Fruit fly (Drosophila melanogaster): Measurements from ENCODE around the gene CG31676.

The CG31676 gene

DNA sequence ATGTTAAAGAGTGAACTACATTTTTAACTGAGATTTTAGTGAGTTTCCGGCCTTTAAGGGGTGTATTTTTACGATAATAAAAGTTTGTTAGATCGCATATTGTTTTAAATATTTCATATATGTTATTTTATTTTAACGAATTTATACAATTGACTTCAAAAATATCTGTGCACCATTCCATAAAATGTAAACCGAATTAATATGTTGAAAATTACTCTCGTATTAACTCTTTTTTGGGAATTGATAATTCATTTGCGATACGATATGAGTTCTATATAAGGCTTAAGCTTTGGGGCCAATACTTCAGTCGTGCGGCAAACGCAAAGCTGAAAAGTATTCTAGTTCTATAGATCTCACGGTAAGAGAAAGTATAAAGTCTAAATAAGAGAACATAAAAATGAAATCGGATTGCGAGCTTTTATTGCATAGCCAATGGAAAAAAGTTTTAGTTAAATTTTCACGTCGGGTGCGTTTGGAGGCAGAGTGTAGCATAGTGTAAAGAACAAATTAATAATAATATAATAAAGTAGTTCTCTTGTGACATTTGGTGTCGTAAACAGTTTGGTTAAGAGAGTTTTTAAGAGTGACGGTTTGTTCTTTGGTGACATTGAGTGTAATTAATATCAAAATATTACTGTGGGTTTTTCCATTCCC, 16.3 kb upstream of the CG31676 start (continued):
- TF ChIP-seq sd (tag; optimal IDR thresholded peaks at IDR 0.05) (peak; percentile 44), insv (GFP tag; optimal IDR thresholded peaks at IDR 0.05) (no peak), CG9797 (GFP tag; optimal IDR thresholded peaks at IDR 0.05) (no peak), NK7.1 (GFP tag; optimal IDR thresholded peaks at IDR 0.05) (no peak), CG17568 (GFP tag; optimal IDR thresholded peaks at IDR 0.05) (peak; percentile 7), NfI (GFP tag; optimal IDR thresholded peaks at IDR 0.05) (no peak), Trl (optimal IDR thresholded peaks at IDR 0.05) (peak; percentile 23 to 61), Trl (GFP tag; optimal IDR thresholded peaks at IDR 0.05) (no peak), CG13894 (tag; optimal IDR thresholded peaks at IDR 0.05) (peak; percentile 23)

DNA sequence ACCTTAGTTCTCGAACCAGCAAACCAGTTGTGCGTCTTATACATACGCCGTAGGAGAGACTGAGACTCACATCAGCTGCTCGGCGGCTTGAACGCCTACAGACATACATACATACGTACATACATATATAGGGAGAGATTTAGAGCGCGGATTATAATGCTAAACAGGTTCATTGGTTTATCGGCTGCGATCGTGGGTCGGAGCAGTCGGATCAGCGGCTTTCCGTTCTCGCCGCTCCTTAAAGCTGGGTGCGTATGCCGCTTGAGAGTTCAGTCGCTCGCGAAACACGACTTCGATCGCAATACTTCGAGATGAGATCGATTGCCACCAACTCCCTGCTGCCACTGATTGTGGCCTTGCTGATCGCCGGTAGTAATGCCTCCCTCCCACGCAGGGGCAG, 15.3 kb upstream of the CG31676 start:
- TF ChIP-seq chinmo (GFP tag; IDR thresholded peaks at IDR 0.05; ENCODE audit: partially characterized antibody), result 0 out of 4 replicates have a peak, but pooled peaks have one; percentile 49
- no peak for TF ChIP-seq emc (GFP tag; optimal IDR thresholded peaks at IDR 0.05)
- TF ChIP-seq CG3407 (GFP tag; optimal IDR thresholded peaks at IDR 0.05), result no peak
- 0 out of 2 replicates have a peak, but pooled peaks have one; percentile 23 for TF ChIP-seq CG32532 (GFP tag; IDR thresholded peaks at IDR 0.05)
- TF ChIP-seq HLHmδ (GFP tag; optimal IDR thresholded peaks at IDR 0.05), result peak; percentile 28
- TF ChIP-seq Deaf1 (tag; optimal IDR thresholded peaks at IDR 0.05), result peak; percentile 64
- TF ChIP-seq grn (GFP tag; optimal IDR thresholded peaks at IDR 0.05), result peak; percentile 60
- peak in 1 of 2 experiments; percentile 7 for TF ChIP-seq Trl (optimal IDR thresholded peaks at IDR 0.05)
- TF ChIP-seq Trl (GFP tag; optimal IDR thresholded peaks at IDR 0.05), result no peak
- TF ChIP-seq kni (GFP tag; optimal IDR thresholded peaks at IDR 0.05), result peak; percentile 75
- peak in 1 of 2 experiments; percentile 4 for TF ChIP-seq bsh (GFP tag; optimal IDR thresholded peaks at IDR 0.05)
- TF ChIP-seq aop (GFP tag; IDR thresholded peaks at IDR 0.05), result no peak
- TF ChIP-seq Jarid2 (GFP tag; optimal IDR thresholded peaks at IDR 0.05), result peak; percentile 11
- TF ChIP-seq CG8290 (GFP tag; optimal IDR thresholded peaks at IDR 0.05), result no peak
- TF ChIP-seq CG8290 (tag; optimal IDR thresholded peaks at IDR 0.05), result peak in 1 of 2 experiments; percentile 15
- peak; percentile 41 for TF ChIP-seq nom (GFP tag; optimal IDR thresholded peaks at IDR 0.05)
- peak; percentile 60 for TF ChIP-seq CG12769 (tag; optimal IDR thresholded peaks at IDR 0.05)
- TF ChIP-seq oc (tag; optimal IDR thresholded peaks at IDR 0.05), result peak; percentile 71
- TF ChIP-seq Med (GFP tag), result peak; percentile 51
- TF ChIP-seq CG13624 (GFP tag; optimal IDR thresholded peaks at IDR 0.05), result no peak
- 0 out of 2 replicates have a peak, but pooled peaks have one; percentile 19 for TF ChIP-seq rib (GFP tag; IDR thresholded peaks at IDR 0.05)
- TF ChIP-seq eve (GFP tag; optimal IDR thresholded peaks at IDR 0.05), result no peak
- TF ChIP-seq vvl (GFP tag; IDR thresholded peaks at IDR 0.05), result peak; percentile 26; the same call in 1 of the 2 replicates

DNA sequence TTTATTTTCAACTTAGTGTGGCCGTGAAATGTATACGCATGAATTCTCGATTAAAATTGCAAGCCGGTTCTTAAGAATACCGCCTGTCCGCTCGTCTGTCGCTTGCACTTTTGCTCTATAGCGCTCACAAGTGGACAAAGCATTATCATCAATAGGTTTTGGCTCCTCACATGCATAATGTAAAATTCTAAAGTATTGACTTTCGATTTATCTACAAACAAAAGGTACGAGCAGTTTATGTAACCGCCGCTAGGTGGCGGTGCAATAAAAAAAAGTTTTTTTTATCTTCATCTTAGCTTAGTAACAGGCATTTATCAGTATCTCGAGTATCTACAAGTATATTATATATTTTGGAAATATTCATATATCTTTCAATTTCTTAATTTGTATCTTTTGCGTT, 14.3 kb upstream of the CG31676 start:
- no peak for TF ChIP-seq CG2120 (GFP tag; optimal IDR thresholded peaks at IDR 0.05)
- no peak for TF ChIP-seq insv (GFP tag; optimal IDR thresholded peaks at IDR 0.05)
- peak; percentile 91 for TF ChIP-seq CTCF (GFP tag; optimal IDR thresholded peaks at IDR 0.05)
- peak; percentile 29; the same call in 1 of the 3 replicates for TF ChIP-seq knrl (GFP tag; IDR thresholded peaks at IDR 0.05; ENCODE audit: partially characterized antibody)
- peak; percentile 85 for TF ChIP-seq CG2199 (GFP tag; IDR thresholded peaks at IDR 0.05)
- TF ChIP-seq stwl (tag; optimal IDR thresholded peaks at IDR 0.05), result peak; percentile 30

DNA sequence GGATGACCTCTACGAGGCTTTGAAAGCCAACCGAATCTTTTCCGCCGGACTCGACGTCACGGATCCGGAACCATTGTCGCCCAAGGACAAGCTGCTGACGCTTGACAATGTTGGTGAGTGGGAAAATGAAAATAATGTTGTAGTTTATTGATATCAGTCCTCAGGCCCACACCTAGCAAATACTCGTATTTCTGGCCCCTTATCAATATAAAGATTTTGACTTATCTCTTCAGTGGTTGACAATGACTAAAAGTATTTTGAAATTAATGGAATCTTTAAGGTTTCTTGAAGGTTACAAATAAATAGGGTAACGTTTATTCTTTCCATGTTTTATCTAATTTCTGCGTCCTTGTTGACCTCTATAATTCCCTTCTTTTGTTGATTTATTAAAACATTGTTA, 13.5 kb upstream of the CG31676 start:
- TF ChIP-seq Atf3 (GFP tag; optimal IDR thresholded peaks at IDR 0.05) (no peak), Dfd (GFP tag; optimal IDR thresholded peaks at IDR 0.05) (no peak), CG34376 (GFP tag; optimal IDR thresholded peaks at IDR 0.05) (peak; percentile 63), exex (tag; optimal IDR thresholded peaks at IDR 0.05) (peak; percentile 68), mirr (GFP tag; optimal IDR thresholded peaks at IDR 0.05) (peak; percentile 50), sug (tag; optimal IDR thresholded peaks at IDR 0.05) (peak; percentile 68)

All from whole organism, embryonic.